Fruit fly (Drosophila melanogaster) whole organism, embryonic: ENCODE results near the gene Tis11.

Source experiments
- ATbp ChIP-seq: fragments of 200-800 bp; sonication (Bioruptor generic); optimal IDR thresholded peaks from 2 replicates; lab custom pipeline; 2017; ENCODE audit warnings: missing biosample characterization, mild to moderate bottlenecking, missing genetic modification characterization, missing genetic modification reagents
- C15 ChIP-seq: fragments of 200-800 bp; sonication (Bioruptor generic); IDR thresholded peaks from 3 replicates; pipeline ENCODE4 v1.3.6; 2022; ENCODE audit warnings: missing biosample characterization, missing genetic modification characterization
- CG1024 ChIP-seq: fragments of 200-800 bp; sonication (Bioruptor generic); IDR thresholded peaks from 2 replicates; pipeline ENCODE4 v1.3.6; 2022; ENCODE audit warnings: missing biosample characterization, missing genetic modification characterization
- CG10543 ChIP-seq: fragments of 200-800 bp; sonication (Bioruptor generic); optimal IDR thresholded peaks from 3 replicates; lab custom pipeline; 2017; ENCODE audit warnings: missing biosample characterization, mild to moderate bottlenecking, missing genetic modification characterization, moderate library complexity
- CG11560 ChIP-seq: fragments of 200-800 bp; sonication (Bioruptor generic); IDR thresholded peaks from 3 replicates; pipeline ENCODE4 v1.3.6; 2022; ENCODE audit warnings: missing biosample characterization, missing genetic modification characterization
- CG12744 ChIP-seq: fragments of 200-800 bp; sonication (Bioruptor generic); optimal IDR thresholded peaks from 2 replicates; lab custom pipeline; 2016; ENCODE audit warnings: missing biosample characterization, missing genetic modification characterization
- CG14014 ChIP-seq: fragments of 200-800 bp; sonication (Bioruptor generic); IDR thresholded peaks from 2 replicates; pipeline ENCODE4 v1.3.6; 2022; ENCODE audit warnings: missing biosample characterization, missing genetic modification characterization
- CG14667 ChIP-seq: fragments of 200-800 bp; sonication (Bioruptor generic); IDR thresholded peaks from 2 replicates; pipeline ENCODE4 v1.3.6; 2022; ENCODE audit warnings: missing biosample characterization, missing genetic modification characterization
- CG1529 ChIP-seq: fragments of 200-800 bp; sonication (Bioruptor generic); optimal IDR thresholded peaks from 3 replicates; lab custom pipeline; 2018; ENCODE audit warnings: missing biosample characterization, missing genetic modification characterization
- CG15514 ChIP-seq: fragments of 200-800 bp; sonication (Bioruptor generic); optimal IDR thresholded peaks from 3 replicates; lab custom pipeline; 2017; ENCODE audit warnings: missing biosample characterization, missing genetic modification characterization, mild to moderate bottlenecking, moderate library complexity, missing genetic modification reagents
- CG17328 ChIP-seq: fragments of 200-800 bp; sonication (Bioruptor generic); IDR thresholded peaks from 2 replicates; pipeline ENCODE4 v1.3.6; 2022; ENCODE audit warnings: missing biosample characterization, missing genetic modification characterization
- CG17568 ChIP-seq: fragments of 200-800 bp; sonication (Bioruptor generic); optimal IDR thresholded peaks from 2 replicates; lab custom pipeline; 2018; ENCODE audit warnings: missing biosample characterization, mild to moderate bottlenecking, missing genetic modification characterization, moderate library complexity
- CG17829 ChIP-seq: fragments of 200-800 bp; optimal IDR thresholded peaks from 2 replicates; lab custom pipeline; 2019; ENCODE audit warnings: missing biosample characterization, mild to moderate bottlenecking, missing genetic modification characterization, moderate library complexity
- CG2678 ChIP-seq: fragments of 200-800 bp; sonication (Bioruptor generic); optimal IDR thresholded peaks from 3 replicates; lab custom pipeline; 2019; ENCODE audit warnings: missing biosample characterization, mild to moderate bottlenecking, missing genetic modification characterization, moderate library complexity
- CG30431 ChIP-seq: fragments of 200-800 bp; sonication (Bioruptor generic); optimal IDR thresholded peaks from 2 replicates; lab custom pipeline; 2017; ENCODE audit warnings: missing biosample characterization, missing genetic modification characterization
- CG3407 ChIP-seq: fragments of 200-800 bp; sonication (Bioruptor generic); optimal IDR thresholded peaks from 2 replicates; lab custom pipeline; 2018; ENCODE audit warnings: missing biosample characterization, mild to moderate bottlenecking, missing genetic modification characterization
- CG3838 ChIP-seq: fragments of 200-800 bp; sonication (Bioruptor generic); optimal IDR thresholded peaks from 3 replicates; lab custom pipeline; 2016; ENCODE audit warnings: missing biosample characterization, missing genetic modification characterization
- CG3847 ChIP-seq: fragments of 200-800 bp; sonication (Bioruptor generic); IDR thresholded peaks from 2 replicates; pipeline ENCODE4 v1.3.6; 2022; ENCODE audit warnings: missing biosample characterization, missing genetic modification characterization
- CG4707 ChIP-seq: fragments of 200-800 bp; sonication (Bioruptor generic); optimal IDR thresholded peaks from 2 replicates; lab custom pipeline; 2018; ENCODE audit warnings: missing biosample characterization, mild to moderate bottlenecking, missing genetic modification characterization, moderate library complexity
- CG7271 ChIP-seq: fragments of 200-800 bp; sonication (Bioruptor generic); optimal IDR thresholded peaks from 2 replicates; lab custom pipeline; 2018; ENCODE audit warnings: missing biosample characterization, mild to moderate bottlenecking, missing genetic modification characterization, moderate library complexity
- CG7372 ChIP-seq: fragments of 200-800 bp; sonication (Bioruptor generic); IDR thresholded peaks from 2 replicates; pipeline ENCODE4 v1.3.6; 2022; ENCODE audit warnings: missing biosample characterization, missing genetic modification characterization
- CG8478 ChIP-seq: fragments of >200 bp; optimal IDR thresholded peaks from 2 replicates; lab custom pipeline; 2018
- CG9876 ChIP-seq: fragments of 200-800 bp; sonication (Bioruptor generic); optimal IDR thresholded peaks from 2 replicates; lab custom pipeline; 2016; ENCODE audit warnings: missing biosample characterization, missing genetic modification characterization
- CTCF ChIP-seq: fragments of 200-800 bp; sonication (Bioruptor generic); optimal IDR thresholded peaks from 2 replicates; lab custom pipeline; 2017; ENCODE audit warnings: missing biosample characterization, mild to moderate bottlenecking, missing genetic modification characterization, moderate library complexity
- D ChIP-seq, 2 experiments: fragments of 200-800 bp in 1 of 2; fragments of >200 bp in 1 of 2; sonication (Bioruptor generic) in 1 of 2; optimal IDR thresholded peaks; 2 replicates in 1 of 2; 3 replicates in 1 of 2; lab custom pipeline; 2017; ENCODE audit warnings: mild to moderate bottlenecking in 1 of 2, missing biosample characterization in 1 of 2, missing genetic modification characterization in 1 of 2, missing genetic modification reagents in 1 of 2
- Ets97D ChIP-seq: fragments of 200-800 bp; sonication (Bioruptor generic); optimal IDR thresholded peaks from 3 replicates; lab custom pipeline; 2016; ENCODE audit warnings: missing biosample characterization, missing genetic modification characterization
- Lpt ChIP-seq: fragments of >200 bp; optimal IDR thresholded peaks from 2 replicates; lab custom pipeline; 2018; ENCODE audit warnings: missing biosample characterization, missing genetic modification characterization
- Nf-YC ChIP-seq: fragments of 200-800 bp; optimal IDR thresholded peaks from 3 replicates; lab custom pipeline; 2019; ENCODE audit warnings: missing biosample characterization, mild to moderate bottlenecking, missing genetic modification characterization, moderate library complexity
- Scr ChIP-seq: fragments of 200-800 bp; sonication (Bioruptor generic); IDR thresholded peaks from 2 replicates; pipeline ENCODE4 v1.3.6; 2022; ENCODE audit warnings: missing biosample characterization, missing genetic modification characterization; ENCODE audit not compliant: partially characterized antibody
- al ChIP-seq: fragments of 200-800 bp; sonication (Bioruptor generic); IDR thresholded peaks from 2 replicates; pipeline ENCODE4 v1.3.6; 2022; ENCODE audit warnings: missing biosample characterization, missing genetic modification characterization
- amos ChIP-seq: fragments of 200-800 bp; sonication (Bioruptor generic); IDR thresholded peaks from 2 replicates; pipeline ENCODE4 v1.3.6; 2022; ENCODE audit warnings: missing biosample characterization, missing genetic modification characterization; ENCODE audit not compliant: partially characterized antibody
- aop ChIP-seq: fragments of 200-800 bp; sonication (Bioruptor generic); IDR thresholded peaks from 2 replicates; pipeline ENCODE4 v1.3.6; 2022; ENCODE audit warnings: missing biosample characterization, missing genetic modification characterization
- ash1 ChIP-seq: fragments of 200-800 bp; sonication (Bioruptor generic); optimal IDR thresholded peaks from 2 replicates; lab custom pipeline; 2018; ENCODE audit warnings: missing biosample characterization, mild to moderate bottlenecking, missing genetic modification characterization
- cg ChIP-seq: fragments of 200-800 bp; sonication (Bioruptor generic); optimal IDR thresholded peaks from 3 replicates; lab custom pipeline; 2019; ENCODE audit warnings: missing biosample characterization, mild to moderate bottlenecking, missing genetic modification characterization, moderate library complexity
- chm ChIP-seq: fragments of 200-800 bp; sonication (Bioruptor generic); IDR thresholded peaks from 2 replicates; pipeline ENCODE4 v1.3.6; 2022; ENCODE audit warnings: missing biosample characterization, missing genetic modification characterization
- gcm2 ChIP-seq: fragments of 200-800 bp; sonication (Bioruptor generic); optimal IDR thresholded peaks from 2 replicates; lab custom pipeline; 2016; ENCODE audit warnings: missing biosample characterization, missing genetic modification characterization
- hb ChIP-seq: fragments of 200-800 bp; sonication (Bioruptor generic); IDR thresholded peaks from 3 replicates; pipeline ENCODE4 v1.3.6; 2022; ENCODE audit warnings: missing biosample characterization, missing genetic modification characterization; ENCODE audit not compliant: partially characterized antibody
- hbn ChIP-seq: fragments of 200-800 bp; sonication (Bioruptor generic); IDR thresholded peaks from 2 replicates; pipeline ENCODE4 v1.3.6; 2022; ENCODE audit warnings: missing biosample characterization, missing genetic modification characterization; ENCODE audit not compliant: partially characterized antibody
- ken ChIP-seq: fragments of 200-800 bp; sonication (Bioruptor generic); IDR thresholded peaks from 3 replicates; pipeline ENCODE4 v1.3.6; 2022; ENCODE audit warnings: missing biosample characterization, missing genetic modification characterization
- lmd ChIP-seq: fragments of 200-800 bp; sonication (Bioruptor generic); IDR thresholded peaks from 2 replicates; pipeline ENCODE4 v1.3.6; 2022; ENCODE audit warnings: missing biosample characterization, missing genetic modification characterization
- lov ChIP-seq, 2 experiments: fragments of 200-800 bp in 1 of 2; fragments of >200 bp in 1 of 2; sonication (Bioruptor generic) in 1 of 2; IDR thresholded peaks in 1 of 2; optimal IDR thresholded peaks in 1 of 2; 2 replicates in 1 of 2; 3 replicates in 1 of 2; pipeline versions ENCODE4 v1.3.6 to Lab custom; 2017 to 2022; ENCODE audit warnings: missing biosample characterization in 1 of 2, missing genetic modification characterization in 1 of 2
- mld ChIP-seq: fragments of 200-800 bp; sonication (Bioruptor generic); IDR thresholded peaks from 3 replicates; pipeline ENCODE4 v1.3.6; 2022; ENCODE audit warnings: missing biosample characterization, missing genetic modification characterization; ENCODE audit not compliant: partially characterized antibody
- nmo ChIP-seq: fragments of 200-800 bp; sonication (Bioruptor generic); optimal IDR thresholded peaks from 2 replicates; lab custom pipeline; 2018; ENCODE audit warnings: missing biosample characterization, mild to moderate bottlenecking, missing genetic modification characterization, moderate library complexity
- pfk ChIP-seq: fragments of 200-800 bp; sonication (Bioruptor generic); optimal IDR thresholded peaks from 2 replicates; lab custom pipeline; 2018; ENCODE audit warnings: missing biosample characterization, mild to moderate bottlenecking, missing genetic modification characterization, moderate library complexity
- pita ChIP-seq: fragments of 200-800 bp; sonication (Bioruptor generic); optimal IDR thresholded peaks from 2 replicates; lab custom pipeline; 2017; ENCODE audit warnings: missing biosample characterization, mild to moderate bottlenecking, missing genetic modification characterization
- sd ChIP-seq: fragments of 200-800 bp; sonication (Bioruptor generic); optimal IDR thresholded peaks from 3 replicates; lab custom pipeline; 2018; ENCODE audit warnings: missing biosample characterization, mild to moderate bottlenecking, missing genetic modification characterization, moderate library complexity
- slp2 ChIP-seq: fragments of 200-800 bp; sonication (Bioruptor generic); optimal IDR thresholded peaks from 2 replicates; lab custom pipeline; 2016; ENCODE audit warnings: missing biosample characterization, missing genetic modification characterization
- trem ChIP-seq: fragments of 200-800 bp; optimal IDR thresholded peaks from 3 replicates; lab custom pipeline; 2019; ENCODE audit warnings: missing biosample characterization, mild to moderate bottlenecking, missing genetic modification characterization, moderate library complexity
- yki ChIP-seq: fragments of >200 bp; optimal IDR thresholded peaks from 3 replicates; lab custom pipeline; 2018

Gene Tis11

DNA sequence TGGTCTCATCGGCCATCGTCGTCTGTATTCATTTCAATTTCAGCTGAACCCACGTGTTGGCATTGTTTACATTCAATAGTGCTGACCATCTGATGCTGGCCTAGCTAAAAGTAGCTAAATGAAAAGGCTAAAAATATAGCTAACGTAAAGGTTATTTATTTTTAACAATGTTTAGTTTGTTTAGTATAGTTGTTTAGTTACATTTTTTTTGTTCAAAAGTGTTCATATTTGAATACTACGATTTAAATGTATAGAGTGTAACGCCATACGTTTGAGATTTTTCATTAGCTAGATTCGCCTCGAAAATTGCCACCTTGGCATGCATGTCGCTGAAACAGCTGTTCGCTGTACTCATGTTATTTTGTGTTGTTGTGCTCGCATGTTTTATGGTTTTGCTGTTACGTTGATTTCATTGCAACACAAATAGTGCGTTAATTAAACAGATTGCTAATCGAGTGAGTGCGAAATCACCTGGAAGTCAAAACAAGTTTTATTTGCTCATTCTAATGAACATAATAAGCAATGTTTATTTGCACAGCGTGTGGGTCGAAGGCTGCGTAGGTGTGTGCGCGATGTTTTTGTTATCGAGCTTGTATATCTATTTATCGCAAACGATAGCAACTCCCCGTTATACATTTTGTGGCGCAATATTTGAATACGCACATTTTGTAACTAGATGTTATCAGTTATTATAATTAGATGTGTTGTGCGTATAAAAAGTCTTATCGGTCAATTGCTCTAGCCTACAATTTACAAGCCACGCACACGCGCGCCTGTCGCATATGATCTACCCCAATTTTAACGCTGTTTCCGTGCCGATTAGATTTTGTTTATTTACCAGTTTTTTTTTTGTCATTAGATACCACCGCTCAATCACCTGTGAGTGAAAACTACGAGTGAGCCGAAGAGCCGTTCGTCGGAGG is 47.4 kb upstream of the Tis11 start, which contains the start of the genes CG1463 and Fpgs1 (continued):
- TF ChIP-seq al (peak; percentile 36; the same call in 1 of the 2 replicates), CG7271 (tag; lab: Kevin White, UChicago) (no peak), CG3838 (GFP tag; lab: Kevin White, UChicago) (no peak), CG3407 (GFP tag; lab: Kevin White, UChicago) (no peak), trem (tag; lab: Kevin White, UChicago) (peak; percentile 38), CG9876 (GFP tag; lab: Kevin White, UChicago) (no peak), Lpt (GFP tag; lab: Kevin White, UChicago) (no peak), hb (GFP tag; lab: Robert Waterston, UW) (no peak; the same call in 2 of the 3 replicates), CG30431 (GFP tag; lab: Kevin White, UChicago) (no peak), CG14014 (GFP tag; lab: Robert Waterston, UW) (peak; percentile 17; the same call in 1 of the 2 replicates), CG4707 (GFP tag; lab: Kevin White, UChicago) (no peak), gcm2 (GFP tag; lab: Kevin White, UChicago) (no peak), CG2678 (tag; lab: Kevin White, UChicago) (no peak), lmd (peak; percentile 47; the same call in 1 of the 2 replicates), CG17829 (tag; lab: Kevin White, UChicago) (peak; percentile 50), ash1 (GFP tag; lab: Kevin White, UChicago) (no peak), CG17568 (GFP tag; lab: Kevin White, UChicago) (no peak), D (optimal IDR thresholded peaks at IDR 0.05; lab: Kevin White, UChicago) (no peak), D (GFP tag; optimal IDR thresholded peaks at IDR 0.05; lab: Kevin White, UChicago) (no peak), cg (GFP tag; lab: Kevin White, UChicago) (peak; percentile 71), CG11560 (tag; lab: Robert Waterston, UW) (no peak), CG12744 (GFP tag; lab: Kevin White, UChicago) (no peak), mld (GFP tag; lab: Robert Waterston, UW) (0 out of 3 replicates have a peak, but pooled peaks have one; percentile 44), CG8478 (lab: Kevin White, UChicago) (no peak), hbn (GFP tag; lab: Robert Waterston, UW) (peak; percentile 16; the same call in 1 of the 2 replicates), ATbp (GFP tag; lab: Kevin White, UChicago) (no peak), CG1024 (GFP tag; lab: Robert Waterston, UW) (no peak), sd (peak; percentile 59), lov (optimal IDR thresholded peaks at IDR 0.05; lab: Kevin White, UChicago) (no peak), lov (GFP tag; IDR thresholded peaks at IDR 0.05; lab: Robert Waterston, UW) (no peak), amos (GFP tag; lab: Robert Waterston, UW) (peak; percentile 63; the same call in 1 of the 2 replicates), CTCF (no peak), CG10543 (GFP tag; lab: Kevin White, UChicago) (peak; percentile 37), Nf-YC (peak; percentile 45), nmo (GFP tag; lab: Kevin White, UChicago) (peak; percentile 59), pfk (GFP tag; lab: Kevin White, UChicago) (no peak), Ets97D (GFP tag; lab: Kevin White, UChicago) (peak; percentile 3), Scr (GFP tag; lab: Robert Waterston, UW) (peak; percentile 57), CG17328 (GFP tag; lab: Robert Waterston, UW) (no peak), pita (GFP tag; lab: Kevin White, UChicago) (no peak), CG1529 (no peak), CG7372 (GFP tag; lab: Robert Waterston, UW) (no peak), yki (lab: Kevin White, UChicago) (no peak), ken (GFP tag; lab: Robert Waterston, UW) (no peak), CG14667 (GFP tag; lab: Robert Waterston, UW) (no peak), aop (GFP tag; lab: Robert Waterston, UW) (no peak), slp2 (GFP tag; lab: Kevin White, UChicago) (no peak), chm (GFP tag; lab: Robert Waterston, UW) (no peak), CG15514 (peak; percentile 35), C15 (no peak), CG3847 (no peak)
